Fruit fly (Drosophila melanogaster) whole organism, prepupa: ENCODE results near the gene CG8064.
A peak's percentile ranks its signal among the peaks of the same experiment; 100 is the strongest.

Source experiments
- CG10669 ChIP-seq: fragments of 200-800 bp; sonication (Bioruptor generic); optimal IDR thresholded peaks from 3 replicates; lab custom pipeline; 2018; ENCODE audit warnings: missing biosample characterization, mild to moderate bottlenecking, missing genetic modification characterization, moderate library complexity
- CG11902 ChIP-seq: fragments of 200-800 bp; sonication (Bioruptor generic); optimal IDR thresholded peaks from 3 replicates; lab custom pipeline; 2016; ENCODE audit warnings: missing biosample characterization, missing genetic modification characterization
- CG16779 ChIP-seq: fragments of 200-800 bp; sonication (Bioruptor generic); optimal IDR thresholded peaks from 3 replicates; lab custom pipeline; 2017; ENCODE audit warnings: missing biosample characterization, mild to moderate bottlenecking, missing genetic modification characterization
- CG3032 ChIP-seq: fragments of 200-800 bp; optimal IDR thresholded peaks from 2 replicates; lab custom pipeline; 2019; ENCODE audit warnings: missing biosample characterization, mild to moderate bottlenecking, missing genetic modification characterization, moderate library complexity
- CG6276 ChIP-seq: fragments of 200-800 bp; sonication (Bioruptor generic); optimal IDR thresholded peaks from 2 replicates; lab custom pipeline; 2017; ENCODE audit warnings: missing biosample characterization, mild to moderate bottlenecking, missing genetic modification characterization
- CG6854 ChIP-seq: fragments of 200-800 bp; sonication (Bioruptor generic); optimal IDR thresholded peaks from 2 replicates; lab custom pipeline; 2017; ENCODE audit warnings: missing biosample characterization, mild to moderate bottlenecking, missing genetic modification characterization
- CG8632 ChIP-seq: fragments of 200-800 bp; sonication (Bioruptor generic); optimal IDR thresholded peaks from 3 replicates; lab custom pipeline; 2016; ENCODE audit warnings: missing biosample characterization, missing genetic modification characterization
- Ets21C ChIP-seq: fragments of 200-800 bp; sonication (Bioruptor generic); optimal IDR thresholded peaks from 3 replicates; lab custom pipeline; 2016; ENCODE audit warnings: missing biosample characterization, missing genetic modification characterization
- Lpt ChIP-seq: fragments of 200-800 bp; sonication (Bioruptor generic); optimal IDR thresholded peaks from 3 replicates; lab custom pipeline; 2016; ENCODE audit warnings: missing biosample characterization, missing genetic modification characterization
- OdsH ChIP-seq: fragments of 200-800 bp; sonication (Bioruptor generic); optimal IDR thresholded peaks from 3 replicates; lab custom pipeline; 2016; ENCODE audit warnings: missing biosample characterization, missing genetic modification characterization
- fd59A ChIP-seq: fragments of 200-800 bp; sonication (Bioruptor generic); optimal IDR thresholded peaks from 2 replicates; lab custom pipeline; 2017; ENCODE audit warnings: missing biosample characterization, mild to moderate bottlenecking, missing genetic modification characterization, missing genetic modification reagents
- spab ChIP-seq: fragments of 200-800 bp; sonication (Bioruptor generic); optimal IDR thresholded peaks from 2 replicates; lab custom pipeline; 2017; ENCODE audit warnings: missing biosample characterization, mild to moderate bottlenecking, missing genetic modification characterization, missing genetic modification reagents
- vri ChIP-seq: fragments of 200-800 bp; sonication (Bioruptor generic); optimal IDR thresholded peaks from 3 replicates; lab custom pipeline; 2016; ENCODE audit warnings: missing biosample characterization, mild to moderate bottlenecking, missing genetic modification characterization

dm6 chr3R:18280866-18281473, 2.5 kb upstream of the CG8064 start:
- TF ChIP-seq spab (no peak), CG3032 (tag; lab: Kevin White, UChicago) (no peak), Lpt (GFP tag; lab: Kevin White, UChicago) (no peak), CG6276 (no peak), OdsH (GFP tag; lab: Kevin White, UChicago) (no peak), Ets21C (GFP tag; lab: Kevin White, UChicago) (no peak), CG8632 (GFP tag; lab: Kevin White, UChicago) (no peak), CG16779 (tag; lab: Kevin White, UChicago) (no peak), fd59A (GFP tag; lab: Kevin White, UChicago) (no peak), CG11902 (no peak), CG6854 (no peak), CG10669 (GFP tag; lab: Kevin White, UChicago) (no peak), vri (GFP tag; lab: Kevin White, UChicago) (peak; percentile 17)
